Worm (Caenorhabditis elegans) whole organism, L1 larva: ENCODE data around the gene vps-11.

Experiments
- F16B12.6 ChIP-seq: fragments of 150-350 bp; optimal IDR thresholded peaks from 2 replicates; lab custom pipeline; 2014; ENCODE audit warnings: missing biosample characterization, missing genetic modification characterization
- Y116A8C.19 ChIP-seq: sonication (generic microtip); optimal IDR thresholded peaks from 2 replicates; lab custom pipeline; 2016; ENCODE audit warnings: missing compliant biosample characterization, missing genetic modification characterization, borderline replicate concordance
- aha-1 ChIP-seq: fragments of 150-350 bp; optimal IDR thresholded peaks from 2 replicates; lab custom pipeline; 2014; ENCODE audit warnings: missing biosample characterization, missing genetic modification characterization
- alr-1 ChIP-seq: fragments of 200-800 bp; sonication (Bioruptor generic); optimal IDR thresholded peaks from 2 replicates; lab custom pipeline; 2018; ENCODE audit warnings: borderline replicate concordance, mild to moderate bottlenecking, missing genetic modification characterization, missing compliant biosample characterization
- ama-1 ChIP-seq: fragments of 150-350 bp; optimal IDR thresholded peaks from 2 replicates; lab custom pipeline; 2014
- blmp-1 ChIP-seq: fragments of 150-350 bp; optimal IDR thresholded peaks from 2 replicates; lab custom pipeline; 2014; ENCODE audit warnings: missing biosample characterization, missing genetic modification characterization
- ceh-63 ChIP-seq: fragments of 200-800 bp; sonication (Bioruptor generic); optimal IDR thresholded peaks from 2 replicates; lab custom pipeline; 2018; ENCODE audit warnings: mild to moderate bottlenecking, missing genetic modification characterization, missing compliant biosample characterization
- ceh-82 ChIP-seq, 3 experiments: fragments of 150-350 bp in 1 of 3; sonication (generic microtip) in 2 of 3; optimal IDR thresholded peaks; 2 replicates each; lab custom pipeline; 2014 to 2017; ENCODE audit warnings: missing biosample characterization in 3 of 3, missing genetic modification characterization in 3 of 3
- ceh-90 ChIP-seq: sonication (generic microtip); optimal IDR thresholded peaks from 2 replicates; lab custom pipeline; 2016; ENCODE audit warnings: missing genetic modification characterization, missing compliant biosample characterization
- ces-1 ChIP-seq: fragments of 150-350 bp; optimal IDR thresholded peaks from 2 replicates; lab custom pipeline; 2014; ENCODE audit warnings: missing biosample characterization, missing genetic modification reagents, missing genetic modification characterization
- dpl-1 ChIP-seq, 3 experiments: fragments of 150-350 bp in 2 of 3; sonication (generic microtip) in 1 of 3; optimal IDR thresholded peaks; 2 replicates each; lab custom pipeline; 2014 to 2017; ENCODE audit warnings: missing biosample characterization in 3 of 3, missing genetic modification characterization in 3 of 3, missing genetic modification reagents in 3 of 3
- dsc-1 ChIP-seq: sonication (generic microtip); optimal IDR thresholded peaks from 2 replicates; lab custom pipeline; 2016; ENCODE audit warnings: mild to moderate bottlenecking, missing genetic modification characterization, missing compliant biosample characterization
- egl-27 ChIP-seq, 2 experiments: fragments of 150-350 bp in 1 of 2; sonication (generic microtip); optimal IDR thresholded peaks; 3 replicates each; lab custom pipeline; 2017 to 2018; ENCODE audit warnings: missing biosample characterization in 2 of 2, missing genetic modification characterization in 2 of 2, missing genetic modification reagents in 2 of 2
- elt-3 ChIP-seq, 6 experiments: fragments of 150-350 bp in 1 of 6; sonication (generic microtip); optimal IDR thresholded peaks; 2 replicates each; lab custom pipeline; 2017 to 2018; ENCODE audit warnings: missing biosample characterization in 6 of 6, missing genetic modification characterization in 6 of 6, inconsistent platforms in 1 of 6
- ets-5 ChIP-seq: fragments of 200-800 bp; sonication (Bioruptor generic); IDR thresholded peaks from 2 replicates; pipeline ENCODE4 v1.3.6; 2022; ENCODE audit warnings: missing genetic modification characterization, missing compliant biosample characterization
- fkh-10 ChIP-seq: sonication (generic microtip); optimal IDR thresholded peaks from 2 replicates; lab custom pipeline; 2017; ENCODE audit warnings: missing biosample characterization, missing genetic modification reagents, missing genetic modification characterization
- fkh-8 ChIP-seq: sonication (generic microtip); optimal IDR thresholded peaks from 2 replicates; lab custom pipeline; 2016; ENCODE audit warnings: mild to moderate bottlenecking, missing genetic modification characterization, missing compliant biosample characterization
- grh-1 ChIP-seq: fragments of 200-800 bp; sonication (Bioruptor generic); IDR thresholded peaks from 2 replicates; pipeline ENCODE4 v1.3.6; 2022; ENCODE audit warnings: missing genetic modification reagents, missing genetic modification characterization, missing compliant biosample characterization
- hpl-2 ChIP-seq: fragments of 150-350 bp; optimal IDR thresholded peaks from 2 replicates; lab custom pipeline; 2014; ENCODE audit warnings: missing biosample characterization, missing genetic modification reagents, missing genetic modification characterization
- irx-1 ChIP-seq: sonication (generic microtip); optimal IDR thresholded peaks from 2 replicates; lab custom pipeline; 2016; ENCODE audit warnings: missing genetic modification characterization, missing compliant biosample characterization
- isw-1 ChIP-seq: fragments of 200-800 bp; sonication (Bioruptor generic); IDR thresholded peaks from 2 replicates; pipeline ENCODE4 v1.3.6; 2022; ENCODE audit warnings: missing genetic modification characterization, missing compliant biosample characterization
- jun-1 ChIP-seq: fragments of 150-350 bp; optimal IDR thresholded peaks from 2 replicates; lab custom pipeline; 2014; ENCODE audit warnings: missing biosample characterization, missing genetic modification reagents, missing genetic modification characterization
- lin-13 ChIP-seq: fragments of 150-350 bp; optimal IDR thresholded peaks from 2 replicates; lab custom pipeline; 2014; ENCODE audit warnings: missing biosample characterization, missing genetic modification reagents, missing genetic modification characterization
- lin-14 ChIP-seq: fragments of 200-800 bp; sonication (Bioruptor generic); optimal IDR thresholded peaks from 2 replicates; lab custom pipeline; 2018; ENCODE audit warnings: mild to moderate bottlenecking, missing genetic modification characterization, moderate library complexity, missing compliant biosample characterization
- lin-35 ChIP-seq, 2 experiments: fragments of 150-350 bp; optimal IDR thresholded peaks; 2 replicates each; lab custom pipeline; 2014; ENCODE audit warnings: missing biosample characterization in 2 of 2, missing genetic modification characterization in 2 of 2, missing genetic modification reagents in 2 of 2
- lin-39 ChIP-seq: fragments of 150-350 bp; optimal IDR thresholded peaks from 2 replicates; lab custom pipeline; 2014; ENCODE audit warnings: missing biosample characterization, missing genetic modification reagents, missing genetic modification characterization
- lir-3 ChIP-seq: sonication (generic microtip); optimal IDR thresholded peaks from 2 replicates; lab custom pipeline; 2016; ENCODE audit warnings: mild to moderate bottlenecking, missing genetic modification characterization, moderate library complexity, missing compliant biosample characterization; ENCODE audit not compliant: poor library complexity
- mab-9 ChIP-seq: fragments of 200-800 bp; sonication (Bioruptor generic); IDR thresholded peaks from 2 replicates; pipeline ENCODE4 v1.3.6; 2022; ENCODE audit warnings: missing genetic modification reagents, missing genetic modification characterization, missing compliant biosample characterization
- mdl-1 ChIP-seq, 2 experiments: fragments of 150-350 bp; optimal IDR thresholded peaks; 2 replicates each; lab custom pipeline; 2014 to 2017; ENCODE audit warnings: missing biosample characterization in 2 of 2, missing genetic modification characterization in 2 of 2, inconsistent platforms in 1 of 2
- mef-2 ChIP-seq: fragments of 150-350 bp; optimal IDR thresholded peaks from 2 replicates; lab custom pipeline; 2014; ENCODE audit warnings: missing biosample characterization, missing genetic modification characterization
- mep-1 ChIP-seq: fragments of 150-350 bp; optimal IDR thresholded peaks from 2 replicates; lab custom pipeline; 2014; ENCODE audit warnings: missing biosample characterization, missing genetic modification characterization
- nhr-11 ChIP-seq: fragments of 150-350 bp; optimal IDR thresholded peaks from 2 replicates; lab custom pipeline; 2014; ENCODE audit warnings: missing biosample characterization, missing genetic modification characterization
- nhr-237 ChIP-seq: fragments of 150-350 bp; optimal IDR thresholded peaks from 2 replicates; lab custom pipeline; 2014; ENCODE audit warnings: missing biosample characterization, missing genetic modification characterization
- nhr-47 ChIP-seq: sonication (generic microtip); optimal IDR thresholded peaks from 2 replicates; lab custom pipeline; 2016; ENCODE audit warnings: mild to moderate bottlenecking, missing genetic modification characterization, moderate library complexity, missing compliant biosample characterization
- nhr-71 ChIP-seq: sonication (generic microtip); optimal IDR thresholded peaks from 2 replicates; lab custom pipeline; 2016; ENCODE audit warnings: mild to moderate bottlenecking, missing genetic modification characterization, moderate library complexity, missing compliant biosample characterization
- nhr-77 ChIP-seq: fragments of 150-350 bp; optimal IDR thresholded peaks from 2 replicates; lab custom pipeline; 2014; ENCODE audit warnings: missing biosample characterization, missing genetic modification characterization
- nhr-84 ChIP-seq: sonication (generic microtip); optimal IDR thresholded peaks from 2 replicates; lab custom pipeline; 2017; ENCODE audit warnings: missing biosample characterization, missing genetic modification characterization
- nhr-85 ChIP-seq: sonication (generic microtip); peaks from one replicate; lab custom pipeline; 2016; ENCODE audit warnings: missing genetic modification characterization, inconsistent platforms, missing compliant biosample characterization
- pag-3 ChIP-seq: sonication (generic microtip); optimal IDR thresholded peaks from 2 replicates; lab custom pipeline; 2017; ENCODE audit warnings: missing genetic modification characterization, mild to moderate bottlenecking, missing compliant biosample characterization, antibody characterized with exemption, borderline replicate concordance; ENCODE audit not compliant: insufficient read depth
- pqm-1 ChIP-seq: sonication (generic microtip); optimal IDR thresholded peaks from 3 replicates; lab custom pipeline; 2017; ENCODE audit warnings: missing biosample characterization, missing genetic modification characterization
- rnt-1 ChIP-seq: sonication (generic microtip); optimal IDR thresholded peaks from 2 replicates; lab custom pipeline; 2016; ENCODE audit warnings: mild to moderate bottlenecking, missing genetic modification characterization, moderate library complexity, missing compliant biosample characterization
- skn-1 ChIP-seq: fragments of 150-350 bp; optimal IDR thresholded peaks from 2 replicates; lab custom pipeline; 2014; ENCODE audit warnings: missing biosample characterization, missing genetic modification characterization
- snu-23 ChIP-seq: sonication (generic microtip); optimal IDR thresholded peaks from 2 replicates; lab custom pipeline; 2016; ENCODE audit warnings: missing genetic modification characterization, missing compliant biosample characterization
- sox-4 ChIP-seq: sonication (generic microtip); optimal IDR thresholded peaks from 2 replicates; lab custom pipeline; 2016; ENCODE audit warnings: missing genetic modification characterization, missing compliant biosample characterization
- swsn-7 ChIP-seq: sonication (generic microtip); optimal IDR thresholded peaks from 2 replicates; lab custom pipeline; 2016; ENCODE audit warnings: missing genetic modification characterization, missing compliant biosample characterization
- tbx-2 ChIP-seq: sonication (generic microtip); optimal IDR thresholded peaks from 2 replicates; lab custom pipeline; 2016; ENCODE audit warnings: missing genetic modification characterization, missing compliant biosample characterization
- tlp-1 ChIP-seq: fragments of 150-350 bp; optimal IDR thresholded peaks from 2 replicates; lab custom pipeline; 2014; ENCODE audit warnings: missing biosample characterization, missing genetic modification characterization
- unc-62 ChIP-seq: fragments of 150-350 bp; optimal IDR thresholded peaks from 2 replicates; lab custom pipeline; 2014; ENCODE audit warnings: missing biosample characterization, missing genetic modification reagents, missing genetic modification characterization
- unc-86 ChIP-seq: sonication (generic microtip); optimal IDR thresholded peaks from 2 replicates; lab custom pipeline; 2016; ENCODE audit warnings: missing genetic modification characterization, missing compliant biosample characterization
- unc-98 ChIP-seq: fragments of 200-800 bp; sonication (Bioruptor generic); IDR thresholded peaks from 2 replicates; pipeline ENCODE4 v1.3.6; 2022; ENCODE audit warnings: missing genetic modification characterization, missing compliant biosample characterization
- vab-15 ChIP-seq: sonication (generic microtip); optimal IDR thresholded peaks from 2 replicates; lab custom pipeline; 2017; ENCODE audit warnings: missing genotype, mild to moderate bottlenecking, missing genetic modification characterization, missing compliant biosample characterization
- xbp-1 ChIP-seq: sonication (generic microtip); optimal IDR thresholded peaks from 2 replicates; lab custom pipeline; 2016; ENCODE audit warnings: missing genetic modification characterization, missing compliant biosample characterization

The vps-11 gene

DNA sequence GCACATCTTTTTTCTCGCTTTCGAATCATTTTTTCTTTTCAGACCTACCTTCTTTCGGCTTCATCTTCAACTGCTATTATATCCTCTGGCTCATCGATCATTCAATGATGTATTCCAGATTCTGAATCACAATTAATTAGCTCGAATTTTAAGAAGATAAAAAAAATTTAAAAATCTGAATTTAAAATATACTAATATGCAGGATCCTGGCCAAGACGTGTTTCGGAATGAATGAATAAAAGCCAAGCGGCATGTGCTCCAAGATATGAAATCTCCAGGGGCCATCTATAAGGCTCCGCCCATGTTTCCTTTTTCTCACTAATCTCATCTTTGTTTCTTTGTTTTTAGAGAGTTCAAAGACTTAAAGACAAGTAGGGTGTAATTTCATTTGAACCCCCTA, 15.3 kb downstream of the vps-11 start, which contains the start of gene mpz-1:
Gene mpz-1, minus strand, starts transcription at position 101 of the 400 bp plus-strand sequence.
- no peak for TF ChIP-seq mdl-1 (tag; optimal IDR thresholded peaks at IDR 0.05; lab: Kevin White, UChicago)
- TF ChIP-seq dpl-1 (GFP tag; optimal IDR thresholded peaks at IDR 0.05; lab: Kevin White, UChicago), result no peak
- TF ChIP-seq, all 84 proteins: peak for 0

DNA sequence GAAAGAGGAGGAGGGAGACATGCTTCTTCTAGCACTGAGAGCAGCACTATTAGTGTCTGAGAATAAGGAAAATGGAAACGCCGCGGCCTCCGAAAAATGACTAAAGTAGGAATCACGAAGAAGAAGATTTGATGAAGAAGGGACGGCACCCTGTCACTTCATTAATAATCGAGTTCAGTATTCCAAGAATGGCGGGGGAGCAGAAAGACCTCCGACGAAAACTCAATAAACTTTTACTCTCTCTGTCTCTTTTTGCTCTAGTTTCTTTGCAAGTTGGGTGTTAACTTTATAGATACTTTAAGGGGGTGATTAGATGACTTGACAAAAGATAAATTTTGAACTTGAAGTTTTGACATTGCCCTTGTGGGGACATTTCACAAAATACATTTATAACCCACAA, 24.0 kb downstream of the vps-11 start:
- no peak for TF ChIP-seq nhr-77 (tag; lab: Kevin White, UChicago)
- no peak for TF ChIP-seq elt-3 (tag; optimal IDR thresholded peaks at IDR 0.05; lab: Kevin White, UChicago)
- no peak for TF ChIP-seq mep-1 (tag; lab: Kevin White, UChicago)
- TF ChIP-seq swsn-7, result no peak
- TF ChIP-seq dsc-1 (tag; lab: Kevin White, UChicago), result no peak
- TF ChIP-seq tlp-1 (tag; lab: Kevin White, UChicago), result no peak
- TF ChIP-seq unc-98 (GFP tag; lab: Robert Waterston, UW), result no peak
- TF ChIP-seq vab-15 (tag; lab: Kevin White, UChicago), result no peak
- TF ChIP-seq unc-62 (GFP tag; lab: Kevin White, UChicago), result no peak
- TF ChIP-seq irx-1 (tag; lab: Kevin White, UChicago), result no peak
- no peak for TF ChIP-seq alr-1 (tag; lab: Kevin White, UChicago)
- TF ChIP-seq tbx-2 (tag; lab: Kevin White, UChicago), result no peak
- peak; percentile 24 for TF ChIP-seq fkh-10 (GFP tag; lab: Kevin White, UChicago)
- TF ChIP-seq lir-3 (tag; lab: Kevin White, UChicago), result no peak
- no peak for TF ChIP-seq blmp-1 (tag; lab: Kevin White, UChicago)
- TF ChIP-seq pag-3 (tag; lab: Kevin White, UChicago), result no peak
- no peak for TF ChIP-seq pqm-1
- TF ChIP-seq ceh-82 (tag; optimal IDR thresholded peaks at IDR 0.05; lab: Kevin White, UChicago), result no peak
- TF ChIP-seq ceh-90 (tag; lab: Kevin White, UChicago), result no peak
- TF ChIP-seq mef-2 (tag; lab: Kevin White, UChicago), result no peak
- TF ChIP-seq Y116A8C.19 (tag; lab: Kevin White, UChicago), result no peak
- no peak for TF ChIP-seq skn-1 (tag; lab: Kevin White, UChicago)
- no peak for TF ChIP-seq nhr-11 (tag; lab: Kevin White, UChicago)
- peak; percentile 0 for TF ChIP-seq fkh-8 (tag; lab: Kevin White, UChicago)
- TF ChIP-seq grh-1, result no peak
- TF ChIP-seq ces-1 (GFP tag; lab: Kevin White, UChicago), result peak; percentile 50
- no peak for TF ChIP-seq ceh-63 (GFP tag; lab: Kevin White, UChicago)
- no peak for TF ChIP-seq egl-27 (tag; optimal IDR thresholded peaks at IDR 0.05; lab: Kevin White, UChicago)
- TF ChIP-seq lin-13, result no peak
- TF ChIP-seq ama-1 (lab: Kevin White, UChicago), result no peak
- no peak for TF ChIP-seq F16B12.6 (tag; lab: Kevin White, UChicago)
- no peak for TF ChIP-seq lin-39 (tag; lab: Kevin White, UChicago)
- no peak for TF ChIP-seq isw-1 (GFP tag; lab: Robert Waterston, UW)
- peak; percentile 23 for TF ChIP-seq nhr-71
- TF ChIP-seq snu-23 (GFP tag; lab: Kevin White, UChicago), result no peak
- TF ChIP-seq rnt-1 (tag; lab: Kevin White, UChicago), result peak; percentile 11
- TF ChIP-seq lin-35 (GFP tag; optimal IDR thresholded peaks at IDR 0.05; lab: Kevin White, UChicago), result no peak
- peak; percentile 20 for TF ChIP-seq nhr-47 (tag; lab: Kevin White, UChicago)
- no peak for TF ChIP-seq unc-86 (tag; lab: Kevin White, UChicago)
- TF ChIP-seq nhr-85, result no peak
- TF ChIP-seq mab-9 (GFP tag; lab: Robert Waterston, UW), result no peak
- no peak for TF ChIP-seq nhr-237 (tag; lab: Kevin White, UChicago)
- TF ChIP-seq jun-1 (tag; lab: Kevin White, UChicago), result no peak
- TF ChIP-seq sox-4 (tag; lab: Kevin White, UChicago), result no peak
- peak; percentile 47 for TF ChIP-seq lin-14 (GFP tag; lab: Kevin White, UChicago)
- TF ChIP-seq xbp-1 (tag; lab: Kevin White, UChicago), result no peak
- no peak for TF ChIP-seq hpl-2 (GFP tag; lab: Kevin White, UChicago)
- no peak for TF ChIP-seq aha-1 (tag; lab: Kevin White, UChicago)
- no peak for TF ChIP-seq ets-5
- TF ChIP-seq nhr-84 (tag; lab: Kevin White, UChicago), result no peak
